In genomic region chrII:4047839-4048440, ce11 we compare ENCODE assay signal across 8 worm cellular contexts.
TF ChIP-seq lines count a peak whose summit lies in the region.
"Not testable (repeated sequence)": the region's sequence is repeated elsewhere in the genome, so short reads cannot be mapped to it uniquely, and the experiment has no call there.

No protein-coding gene starts in this region.

TF ChIP-seq in whole organism, L1 larva, 84 proteins besides CTCF, POLR2A, EP300 and RAD21 (continues in another document):
- peak in 1 of 2 experiments; percentile 36 for TF ChIP-seq lin-35 (GFP tag; optimal IDR thresholded peaks at IDR 0.05; lab: Kevin White, UChicago)
- peak; percentile 99 for TF ChIP-seq grh-1 (GFP tag; IDR thresholded peaks at IDR 0.05; lab: Robert Waterston, UW)
- peak; percentile 64 for TF ChIP-seq tbx-2 (tag; optimal IDR thresholded peaks at IDR 0.05; lab: Kevin White, UChicago)
- TF ChIP-seq pax-3 (tag; optimal IDR thresholded peaks at IDR 0.05; lab: Kevin White, UChicago): peak; percentile 68
- TF ChIP-seq nhr-85 (tag; lab: Kevin White, UChicago): peak; percentile 84
- TF ChIP-seq unc-86 (tag; optimal IDR thresholded peaks at IDR 0.05; lab: Kevin White, UChicago): peak; percentile 40
- peak; percentile 17 for TF ChIP-seq egl-13 (tag; optimal IDR thresholded peaks at IDR 0.05; lab: Kevin White, UChicago)
- TF ChIP-seq lsy-2 (tag; optimal IDR thresholded peaks at IDR 0.05; lab: Kevin White, UChicago): peak; percentile 48 to 69
- peak; percentile 35 for TF ChIP-seq ceh-8 (GFP tag; optimal IDR thresholded peaks at IDR 0.05; lab: Kevin White, UChicago)
- peak; percentile 25 for TF ChIP-seq zip-4 (GFP tag; optimal IDR thresholded peaks at IDR 0.05; lab: Kevin White, UChicago)
- peak; percentile 99 for TF ChIP-seq ceh-88 (GFP tag; IDR thresholded peaks at IDR 0.05; lab: Robert Waterston, UW)

TF ChIP-seq in whole organism, L2 larva, 48 proteins besides CTCF, POLR2A, EP300 and RAD21:
- TF ChIP-seq sma-9 (GFP tag; optimal IDR thresholded peaks at IDR 0.05; lab: Kevin White, UChicago) (peak; percentile 38), sma-3 (GFP tag; optimal IDR thresholded peaks at IDR 0.05; lab: Kevin White, UChicago) (peak; percentile 60), lin-13 (GFP tag; optimal IDR thresholded peaks at IDR 0.05; lab: Kevin White, UChicago) (peak; percentile 9), lsy-2 (tag; optimal IDR thresholded peaks at IDR 0.05; lab: Kevin White, UChicago) (peak; percentile 46 to 53), F13H6.1 (tag; optimal IDR thresholded peaks at IDR 0.05; lab: Kevin White, UChicago) (peak; percentile 66), gmeb-1 (tag; optimal IDR thresholded peaks at IDR 0.05; lab: Kevin White, UChicago) (peak; percentile 8)
- not testable (repeated sequence) for TF ChIP-seq sma-9 (tag; optimal IDR thresholded peaks at IDR 0.05; lab: Kevin White, UChicago)
TF ChIP-seq in whole organism, L2 larva: peak in this region for 6; not testable (repeated sequence) for 42.

TF ChIP-seq in whole organism, L3 larva, 47 proteins besides CTCF, POLR2A, EP300 and RAD21:
- peak; percentile 31 for TF ChIP-seq lsy-12 (tag; optimal IDR thresholded peaks at IDR 0.05; lab: Kevin White, UChicago)
- peak; percentile 13 for TF ChIP-seq nfya-1 (tag; optimal IDR thresholded peaks at IDR 0.05; lab: Kevin White, UChicago; ENCODE audit: insufficient read depth)
- TF ChIP-seq nhr-43 (tag; optimal IDR thresholded peaks at IDR 0.05; lab: Kevin White, UChicago; ENCODE audit: poor library complexity, severe bottlenecking): peak; percentile 58
- TF ChIP-seq elt-2 (tag; optimal IDR thresholded peaks at IDR 0.05; lab: Kevin White, UChicago): peak; percentile 54
- TF ChIP-seq tbx-2 (tag; optimal IDR thresholded peaks at IDR 0.05; lab: Kevin White, UChicago): peak; percentile 30
- TF ChIP-seq lin-15B (tag; optimal IDR thresholded peaks at IDR 0.05; lab: Kevin White, UChicago): peak; percentile 22
- peak; percentile 43 for TF ChIP-seq hmg-11 (tag; optimal IDR thresholded peaks at IDR 0.05; lab: Kevin White, UChicago)

TF ChIP-seq in whole organism, L4 larva, 104 proteins besides CTCF, POLR2A, EP300 and RAD21 (continues in another document):
- TF ChIP-seq hmg-1.1 (GFP tag; IDR thresholded peaks at IDR 0.05; lab: Robert Waterston, UW): peak; percentile 98
- peak; percentile 40 for TF ChIP-seq nhr-48 (tag; optimal IDR thresholded peaks at IDR 0.05; lab: Kevin White, UChicago)
- peak; percentile 98 for TF ChIP-seq Y75B8A.6 (GFP tag; IDR thresholded peaks at IDR 0.05; lab: Robert Waterston, UW)
- peak; percentile 83 for TF ChIP-seq snpc-1.2 (GFP tag; IDR thresholded peaks at IDR 0.05; lab: Robert Waterston, UW)
- peak; percentile 82 for TF ChIP-seq daf-19 (GFP tag; conservative IDR thresholded peaks at IDR 0.05; lab: Robert Waterston, UW)
- peak; percentile 97 for TF ChIP-seq tag-97 (GFP tag; IDR thresholded peaks at IDR 0.05; lab: Robert Waterston, UW)
- peak; percentile 99 for TF ChIP-seq ZK337.2 (GFP tag; IDR thresholded peaks at IDR 0.05; lab: Robert Waterston, UW)
- peak; percentile 99 for TF ChIP-seq T26A8.4 (GFP tag; IDR thresholded peaks at IDR 0.05; lab: Robert Waterston, UW)
- TF ChIP-seq set-16 (GFP tag; IDR thresholded peaks at IDR 0.05; lab: Robert Waterston, UW): peak; percentile 43
- TF ChIP-seq F37D6.2 (tag; optimal IDR thresholded peaks at IDR 0.05; lab: Kevin White, UChicago): peak; percentile 34
- peak; percentile 69 for TF ChIP-seq duxl-1 (tag; optimal IDR thresholded peaks at IDR 0.05; lab: Kevin White, UChicago; ENCODE audit: poor library complexity)
- TF ChIP-seq Y48G9A.11 (GFP tag; IDR thresholded peaks at IDR 0.05; lab: Robert Waterston, UW): peak; percentile 95
- TF ChIP-seq php-3 (GFP tag; IDR thresholded peaks at IDR 0.05; lab: Robert Waterston, UW): peak; percentile 99

TF ChIP-seq in whole organism, early embryonic, 17 proteins besides CTCF, POLR2A, EP300 and RAD21:
- 0 out of 2 replicates have a peak, but pooled peaks have one; percentile 26 for TF ChIP-seq flt-1 (GFP tag; IDR thresholded peaks at IDR 0.05; lab: Robert Waterston, UW)
- peak; percentile 56 for TF ChIP-seq tbx-37 (GFP tag; conservative IDR thresholded peaks at IDR 0.05; lab: Robert Waterston, UW)
- TF ChIP-seq pes-1 (GFP tag; IDR thresholded peaks at IDR 0.05; lab: Robert Waterston, UW): peak; percentile 65
TF ChIP-seq in whole organism, early embryonic: peak in this region for 3; not testable (repeated sequence) for 14.

TF ChIP-seq in whole organism, midembryonic, 9 proteins besides CTCF, POLR2A, EP300 and RAD21:
- TF ChIP-seq ztf-29 (GFP tag; IDR thresholded peaks at IDR 0.05; lab: Robert Waterston, UW): 0 out of 2 replicates have a peak, but pooled peaks have one; percentile 35
- TF ChIP-seq klf-2 (GFP tag; conservative IDR thresholded peaks at IDR 0.05; lab: Robert Waterston, UW): 0 out of 2 replicates have a peak, but pooled peaks have one; percentile 55
- TF ChIP-seq flt-1 (GFP tag; IDR thresholded peaks at IDR 0.05; lab: Robert Waterston, UW): peak; percentile 56; the same call in 1 of the 2 replicates
- TF ChIP-seq ztf-23 (GFP tag; IDR thresholded peaks at IDR 0.05; lab: Robert Waterston, UW): peak; percentile 79

TF ChIP-seq in whole organism, mixed stage, embryonic, 35 proteins besides CTCF, POLR2A, EP300 and RAD21:
- TF ChIP-seq lsy-2 (tag; optimal IDR thresholded peaks at IDR 0.05; lab: Kevin White, UChicago) (peak; percentile 50), zip-8 (tag; optimal IDR thresholded peaks at IDR 0.05; lab: Kevin White, UChicago) (peak; percentile 21)

TF ChIP-seq in whole organism, young adult, 124 proteins besides CTCF, POLR2A, EP300 and RAD21 (continues in another document):
- TF ChIP-seq let-607 (tag; optimal IDR thresholded peaks at IDR 0.05; lab: Kevin White, UChicago) (peak; percentile 57 to 89), somi-1 (GFP tag; optimal IDR thresholded peaks at IDR 0.05; lab: Kevin White, UChicago) (peak; percentile 50), madf-8 (GFP tag; conservative IDR thresholded peaks at IDR 0.05; lab: Robert Waterston, UW) (peak; percentile 96), attf-5 (GFP tag; optimal IDR thresholded peaks at IDR 0.05; lab: Kevin White, UChicago) (peak; percentile 66), lin-26 (GFP tag; IDR thresholded peaks at IDR 0.05; lab: Robert Waterston, UW) (peak; percentile 89), tbp1 (GFP tag; optimal IDR thresholded peaks at IDR 0.05; lab: Kevin White, UChicago) (peak; percentile 51), ceh-100 (GFP tag; IDR thresholded peaks at IDR 0.05; lab: Robert Waterston, UW) (peak; percentile 91), K11D2.4 (GFP tag; IDR thresholded peaks at IDR 0.05; lab: Robert Waterston, UW) (peak; percentile 99), F22D6.2 (tag; optimal IDR thresholded peaks at IDR 0.05; lab: Kevin White, UChicago) (peak; percentile 46), ZK185.1 (tag; optimal IDR thresholded peaks at IDR 0.05; lab: Kevin White, UChicago; ENCODE audit: poor library complexity, severe bottlenecking) (peak; percentile 56), him-1 (tag; optimal IDR thresholded peaks at IDR 0.05; lab: Kevin White, UChicago) (peak; percentile 52), bed-2 (GFP tag; IDR thresholded peaks at IDR 0.05; lab: Robert Waterston, UW) (peak; percentile 98), lir-1 (GFP tag; conservative IDR thresholded peaks at IDR 0.05; lab: Robert Waterston, UW) (peak; percentile 98), B0019.2 (GFP tag; conservative IDR thresholded peaks at IDR 0.05; lab: Robert Waterston, UW) (peak; percentile 94), snpc-4 (tag; optimal IDR thresholded peaks at IDR 0.05; lab: Kevin White, UChicago) (peak in 2 of 4 experiments; percentile 22 to 45), F37B4.10 (GFP tag; IDR thresholded peaks at IDR 0.05; lab: Robert Waterston, UW) (peak; percentile 98), ceh-58 (GFP tag; IDR thresholded peaks at IDR 0.05; lab: Robert Waterston, UW) (0 out of 2 replicates have a peak, but pooled peaks have one; percentile 82), xnd-1 (tag; optimal IDR thresholded peaks at IDR 0.05; lab: Kevin White, UChicago) (peak; percentile 71), aptf-2 (GFP tag; conservative IDR thresholded peaks at IDR 0.05; lab: Robert Waterston, UW) (peak; percentile 94), nhr-120 (GFP tag; IDR thresholded peaks at IDR 0.05; lab: Robert Waterston, UW) (peak; percentile 99), ceh-27 (GFP tag; optimal IDR thresholded peaks at IDR 0.05; lab: Kevin White, UChicago) (peak; percentile 40), madf-6 (GFP tag; IDR thresholded peaks at IDR 0.05; lab: Robert Waterston, UW) (peak; percentile 98), lin-40 (tag; optimal IDR thresholded peaks at IDR 0.05; lab: Kevin White, UChicago) (peak; percentile 77), rcor-1 (GFP tag; IDR thresholded peaks at IDR 0.05; lab: Robert Waterston, UW) (peak; percentile 99), lin-54 (GFP tag; optimal IDR thresholded peaks at IDR 0.05; lab: Kevin White, UChicago) (peak; percentile 78), nfya-2 (GFP tag; IDR thresholded peaks at IDR 0.05; lab: Robert Waterston, UW) (peak; percentile 95), hmg-1.2 (GFP tag; IDR thresholded peaks at IDR 0.05; lab: Robert Waterston, UW) (peak; percentile 100), Y95B8A.8 (GFP tag; IDR thresholded peaks at IDR 0.05; lab: Robert Waterston, UW) (peak; percentile 96), egl-18 (GFP tag; IDR thresholded peaks at IDR 0.05; lab: Robert Waterston, UW) (peak; percentile 98), ceh-91 (GFP tag; IDR thresholded peaks at IDR 0.05; lab: Robert Waterston, UW) (peak; percentile 97), C06A6.2 (GFP tag; conservative IDR thresholded peaks at IDR 0.05; lab: Robert Waterston, UW) (peak; percentile 97), K12H6.12 (tag; optimal IDR thresholded peaks at IDR 0.05; lab: Kevin White, UChicago) (peak; percentile 26), egl-44 (GFP tag; IDR thresholded peaks at IDR 0.05; lab: Robert Waterston, UW) (peak; percentile 96), F39B2.1 (GFP tag; IDR thresholded peaks at IDR 0.05; lab: Robert Waterston, UW) (peak; percentile 87), B0336.3 (GFP tag; IDR thresholded peaks at IDR 0.05; lab: Robert Waterston, UW) (peak; percentile 36; the same call in 1 of the 2 replicates), Y56A3A.18 (GFP tag; IDR thresholded peaks at IDR 0.05; lab: Robert Waterston, UW) (peak; percentile 98), mcd-1 (GFP tag; IDR thresholded peaks at IDR 0.05; lab: Robert Waterston, UW) (peak; percentile 99), ztf-25 (GFP tag; IDR thresholded peaks at IDR 0.05; lab: Robert Waterston, UW) (peak; percentile 94), dox-1 (GFP tag; IDR thresholded peaks at IDR 0.05; lab: Robert Waterston, UW) (peak; percentile 99), Y79H2A.3 (GFP tag; conservative IDR thresholded peaks at IDR 0.05; lab: Robert Waterston, UW) (peak; percentile 87; the same call in 1 of the 2 replicates), egrh-3 (GFP tag; IDR thresholded peaks at IDR 0.05; lab: Robert Waterston, UW) (peak; percentile 78)
- not testable (repeated sequence) for TF ChIP-seq snpc-4 (GFP tag; optimal IDR thresholded peaks at IDR 0.05; lab: Kevin White, UChicago)
